Fruit fly (Drosophila melanogaster): ENCODE measurements around the gene smo.

DNA sequence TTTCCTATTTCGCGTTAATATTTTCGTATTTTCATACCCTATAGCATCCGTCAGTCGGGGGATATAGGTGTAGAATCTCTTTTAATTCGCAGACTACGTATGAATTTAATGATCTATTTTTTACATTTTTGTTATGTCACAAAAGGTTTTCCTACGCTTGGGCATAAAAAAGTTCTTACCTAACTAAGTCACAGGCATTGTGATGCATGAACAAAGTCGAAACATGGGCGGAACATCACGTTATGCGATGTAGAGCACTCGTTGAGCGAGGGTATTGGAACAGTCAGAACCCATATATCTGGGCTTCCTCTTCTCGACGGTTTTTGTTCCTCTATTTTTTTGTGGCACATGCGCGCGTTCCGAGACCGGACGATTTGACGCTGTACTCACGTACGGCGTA is 31.8 kb downstream of the smo start:
- TF ChIP-seq CG15710 (tag; optimal IDR thresholded peaks at IDR 0.05) (no peak), rn (GFP tag; IDR thresholded peaks at IDR 0.05) (no peak), CG9948 (tag; optimal IDR thresholded peaks at IDR 0.05) (no peak), Pif1B (GFP tag; optimal IDR thresholded peaks at IDR 0.05) (no peak), EcR (GFP tag; optimal IDR thresholded peaks at IDR 0.05) (no peak), Pif1A (GFP tag; optimal IDR thresholded peaks at IDR 0.05) (no peak), CG8301 (tag; optimal IDR thresholded peaks at IDR 0.05) (no peak), CG13204 (GFP tag; optimal IDR thresholded peaks at IDR 0.05) (no peak)
